Worm (Caenorhabditis elegans) whole organism, L1 larva: ENCODE results near the gene rha-2.
A peak's percentile ranks its signal among the peaks of the same experiment; 100 is the strongest.

Experiments
- C04F5.9 ChIP-seq: sonication (generic microtip); optimal IDR thresholded peaks from 2 replicates; lab custom pipeline; 2016; ENCODE audit warnings: missing genetic modification characterization, missing compliant biosample characterization
- C16A3.4 ChIP-seq: fragments of 150-350 bp; optimal IDR thresholded peaks from 2 replicates; lab custom pipeline; 2014; ENCODE audit warnings: missing biosample characterization, missing genetic modification characterization
- F16B12.6 ChIP-seq: fragments of 150-350 bp; optimal IDR thresholded peaks from 2 replicates; lab custom pipeline; 2014; ENCODE audit warnings: missing biosample characterization, missing genetic modification characterization
- Y116A8C.19 ChIP-seq: sonication (generic microtip); optimal IDR thresholded peaks from 2 replicates; lab custom pipeline; 2016; ENCODE audit warnings: missing compliant biosample characterization, missing genetic modification characterization, borderline replicate concordance
- ceh-8 ChIP-seq: fragments of 200-800 bp; sonication (Bioruptor generic); optimal IDR thresholded peaks from 2 replicates; lab custom pipeline; 2018; ENCODE audit warnings: mild to moderate bottlenecking, missing genetic modification characterization, moderate library complexity, missing compliant biosample characterization
- dpl-1 ChIP-seq, 3 experiments: fragments of 150-350 bp in 2 of 3; sonication (generic microtip) in 1 of 3; optimal IDR thresholded peaks; 2 replicates each; lab custom pipeline; 2014 to 2017; ENCODE audit warnings: missing biosample characterization in 3 of 3, missing genetic modification characterization in 3 of 3, missing genetic modification reagents in 3 of 3
- dsc-1 ChIP-seq: sonication (generic microtip); optimal IDR thresholded peaks from 2 replicates; lab custom pipeline; 2016; ENCODE audit warnings: mild to moderate bottlenecking, missing genetic modification characterization, missing compliant biosample characterization
- efl-1 ChIP-seq, 4 experiments: fragments of 150-350 bp; optimal IDR thresholded peaks in 3 of 4; peaks in 1 of 4; 1 replicate in 1 of 4; 2 replicates in 3 of 4; lab custom pipeline; 2014; ENCODE audit warnings: missing biosample characterization in 2 of 4, missing genetic modification characterization in 2 of 4, missing genetic modification reagents in 2 of 4
- egl-27 ChIP-seq, 2 experiments: fragments of 150-350 bp in 1 of 2; sonication (generic microtip); optimal IDR thresholded peaks; 3 replicates each; lab custom pipeline; 2017 to 2018; ENCODE audit warnings: missing biosample characterization in 2 of 2, missing genetic modification characterization in 2 of 2, missing genetic modification reagents in 2 of 2
- elt-2 ChIP-seq: sonication (generic microtip); optimal IDR thresholded peaks from 2 replicates; lab custom pipeline; 2016; ENCODE audit warnings: missing genetic modification characterization, mild to moderate bottlenecking, inconsistent platforms, missing compliant biosample characterization, missing genetic modification reagents
- elt-3 ChIP-seq, 6 experiments: fragments of 150-350 bp in 1 of 6; sonication (generic microtip); optimal IDR thresholded peaks; 2 replicates each; lab custom pipeline; 2017 to 2018; ENCODE audit warnings: missing biosample characterization in 6 of 6, missing genetic modification characterization in 6 of 6, inconsistent platforms in 1 of 6
- fkh-8 ChIP-seq: sonication (generic microtip); optimal IDR thresholded peaks from 2 replicates; lab custom pipeline; 2016; ENCODE audit warnings: mild to moderate bottlenecking, missing genetic modification characterization, missing compliant biosample characterization
- hlh-17 ChIP-seq: fragments of 200-800 bp; sonication (Bioruptor generic); optimal IDR thresholded peaks from 2 replicates; lab custom pipeline; 2018; ENCODE audit warnings: missing genetic modification characterization, mild to moderate bottlenecking, missing compliant biosample characterization, moderate library complexity, borderline replicate concordance
- jun-1 ChIP-seq: fragments of 150-350 bp; optimal IDR thresholded peaks from 2 replicates; lab custom pipeline; 2014; ENCODE audit warnings: missing biosample characterization, missing genetic modification reagents, missing genetic modification characterization
- lin-14 ChIP-seq: fragments of 200-800 bp; sonication (Bioruptor generic); optimal IDR thresholded peaks from 2 replicates; lab custom pipeline; 2018; ENCODE audit warnings: mild to moderate bottlenecking, missing genetic modification characterization, moderate library complexity, missing compliant biosample characterization
- lin-35 ChIP-seq, 2 experiments: fragments of 150-350 bp; optimal IDR thresholded peaks; 2 replicates each; lab custom pipeline; 2014; ENCODE audit warnings: missing biosample characterization in 2 of 2, missing genetic modification characterization in 2 of 2, missing genetic modification reagents in 2 of 2
- lir-3 ChIP-seq: sonication (generic microtip); optimal IDR thresholded peaks from 2 replicates; lab custom pipeline; 2016; ENCODE audit warnings: mild to moderate bottlenecking, missing genetic modification characterization, moderate library complexity, missing compliant biosample characterization; ENCODE audit not compliant: poor library complexity
- mdl-1 ChIP-seq, 2 experiments: fragments of 150-350 bp; optimal IDR thresholded peaks; 2 replicates each; lab custom pipeline; 2014 to 2017; ENCODE audit warnings: missing biosample characterization in 2 of 2, missing genetic modification characterization in 2 of 2, inconsistent platforms in 1 of 2
- mep-1 ChIP-seq: fragments of 150-350 bp; optimal IDR thresholded peaks from 2 replicates; lab custom pipeline; 2014; ENCODE audit warnings: missing biosample characterization, missing genetic modification characterization
- nhr-11 ChIP-seq: fragments of 150-350 bp; optimal IDR thresholded peaks from 2 replicates; lab custom pipeline; 2014; ENCODE audit warnings: missing biosample characterization, missing genetic modification characterization
- nhr-19 ChIP-seq: fragments of 200-800 bp; sonication (Bioruptor generic); conservative IDR thresholded peaks from 2 replicates; pipeline ENCODE4 v1.3.6; 2022; ENCODE audit warnings: missing genetic modification characterization, missing compliant biosample characterization
- nhr-20 ChIP-seq: sonication (generic microtip); optimal IDR thresholded peaks from 2 replicates; lab custom pipeline; 2016; ENCODE audit warnings: mild to moderate bottlenecking, missing genetic modification characterization, missing compliant biosample characterization
- nhr-71 ChIP-seq: sonication (generic microtip); optimal IDR thresholded peaks from 2 replicates; lab custom pipeline; 2016; ENCODE audit warnings: mild to moderate bottlenecking, missing genetic modification characterization, moderate library complexity, missing compliant biosample characterization
- nhr-85 ChIP-seq: sonication (generic microtip); peaks from one replicate; lab custom pipeline; 2016; ENCODE audit warnings: missing genetic modification characterization, inconsistent platforms, missing compliant biosample characterization
- nhr-90 ChIP-seq: sonication (generic microtip); optimal IDR thresholded peaks from 2 replicates; lab custom pipeline; 2016; ENCODE audit warnings: mild to moderate bottlenecking, missing genetic modification characterization, missing compliant biosample characterization; ENCODE audit not compliant: poor library complexity
- pax-3 ChIP-seq: fragments of 200-800 bp; sonication (Bioruptor generic); optimal IDR thresholded peaks from 2 replicates; lab custom pipeline; 2018; ENCODE audit warnings: mild to moderate bottlenecking, missing genetic modification characterization, moderate library complexity, missing compliant biosample characterization
- snu-23 ChIP-seq: sonication (generic microtip); optimal IDR thresholded peaks from 2 replicates; lab custom pipeline; 2016; ENCODE audit warnings: missing genetic modification characterization, missing compliant biosample characterization
- tbx-2 ChIP-seq: sonication (generic microtip); optimal IDR thresholded peaks from 2 replicates; lab custom pipeline; 2016; ENCODE audit warnings: missing genetic modification characterization, missing compliant biosample characterization
- tlp-1 ChIP-seq: fragments of 150-350 bp; optimal IDR thresholded peaks from 2 replicates; lab custom pipeline; 2014; ENCODE audit warnings: missing biosample characterization, missing genetic modification characterization
- unc-130 ChIP-seq: fragments of 150-350 bp; optimal IDR thresholded peaks from 2 replicates; lab custom pipeline; 2017; ENCODE audit warnings: missing biosample characterization, missing genetic modification characterization, inconsistent platforms
- unc-62 ChIP-seq: fragments of 150-350 bp; optimal IDR thresholded peaks from 2 replicates; lab custom pipeline; 2014; ENCODE audit warnings: missing biosample characterization, missing genetic modification reagents, missing genetic modification characterization
- vab-15 ChIP-seq: sonication (generic microtip); optimal IDR thresholded peaks from 2 replicates; lab custom pipeline; 2017; ENCODE audit warnings: missing genotype, mild to moderate bottlenecking, missing genetic modification characterization, missing compliant biosample characterization
- zag-1 ChIP-seq: fragments of 150-350 bp; optimal IDR thresholded peaks from 2 replicates; lab custom pipeline; 2014; ENCODE audit warnings: missing biosample characterization, missing genetic modification characterization
- zip-4 ChIP-seq: fragments of 200-800 bp; sonication (Bioruptor generic); optimal IDR thresholded peaks from 2 replicates; lab custom pipeline; 2018; ENCODE audit warnings: mild to moderate bottlenecking, missing genetic modification characterization, moderate library complexity, missing compliant biosample characterization

The rha-2 gene

ce11 chrIII:8657676-8658366, 43.5 kb upstream of the rha-2 start:
- no peak for TF ChIP-seq zip-4 (GFP tag; lab: Kevin White, UChicago)
- no peak for TF ChIP-seq dpl-1 (GFP tag; optimal IDR thresholded peaks at IDR 0.05; lab: Kevin White, UChicago)
- no peak for TF ChIP-seq egl-27 (tag; optimal IDR thresholded peaks at IDR 0.05; lab: Kevin White, UChicago)
- no peak for TF ChIP-seq efl-1 (optimal IDR thresholded peaks at IDR 0.05; lab: Kevin White, UChicago)
- TF ChIP-seq efl-1 (GFP tag; optimal IDR thresholded peaks at IDR 0.05 in 1 of 2; lab: Kevin White, UChicago), result peak in 1 of 2 experiments; percentile 92

- peak in 2 of 6 experiments; percentile 26 to 81 for TF ChIP-seq elt-3 (tag; optimal IDR thresholded peaks at IDR 0.05; lab: Kevin White, UChicago)
- peak; percentile 23 for TF ChIP-seq nhr-85 (tag; lab: Kevin White, UChicago)
- no peak for TF ChIP-seq vab-15 (tag; lab: Kevin White, UChicago)
- no peak for TF ChIP-seq efl-1 (optimal IDR thresholded peaks at IDR 0.05; lab: Kevin White, UChicago)
- peak in 1 of 2 experiments; percentile 24 for TF ChIP-seq efl-1 (GFP tag; optimal IDR thresholded peaks at IDR 0.05 in 1 of 2; lab: Kevin White, UChicago)
- TF ChIP-seq zag-1 (tag; lab: Kevin White, UChicago), result no peak
- TF ChIP-seq pax-3 (tag; lab: Kevin White, UChicago), result no peak
- TF ChIP-seq lin-35 (GFP tag; optimal IDR thresholded peaks at IDR 0.05; lab: Kevin White, UChicago), result peak in 1 of 2 experiments; percentile 46
- TF ChIP-seq unc-130 (tag; lab: Kevin White, UChicago), result no peak
- peak; percentile 38 for TF ChIP-seq nhr-71
- TF ChIP-seq elt-2 (tag; lab: Kevin White, UChicago), result peak; percentile 92
- TF ChIP-seq mdl-1 (tag; optimal IDR thresholded peaks at IDR 0.05; lab: Kevin White, UChicago), result peak in 1 of 2 experiments; percentile 23
- peak; percentile 41 for TF ChIP-seq jun-1 (tag; lab: Kevin White, UChicago)
- peak; percentile 35 for TF ChIP-seq lin-14 (GFP tag; lab: Kevin White, UChicago)
- TF ChIP-seq tlp-1 (tag; lab: Kevin White, UChicago), result peak; percentile 78
- TF ChIP-seq C04F5.9, result no peak
- TF ChIP-seq nhr-20 (tag; lab: Kevin White, UChicago), result peak; percentile 34
- peak; percentile 27 for TF ChIP-seq nhr-90
- TF ChIP-seq, all 84 proteins: peak for 12
Observed at ce11 chrIII:8656957-8657356, 42.6 kb upstream of the rha-2 start.

DNA sequence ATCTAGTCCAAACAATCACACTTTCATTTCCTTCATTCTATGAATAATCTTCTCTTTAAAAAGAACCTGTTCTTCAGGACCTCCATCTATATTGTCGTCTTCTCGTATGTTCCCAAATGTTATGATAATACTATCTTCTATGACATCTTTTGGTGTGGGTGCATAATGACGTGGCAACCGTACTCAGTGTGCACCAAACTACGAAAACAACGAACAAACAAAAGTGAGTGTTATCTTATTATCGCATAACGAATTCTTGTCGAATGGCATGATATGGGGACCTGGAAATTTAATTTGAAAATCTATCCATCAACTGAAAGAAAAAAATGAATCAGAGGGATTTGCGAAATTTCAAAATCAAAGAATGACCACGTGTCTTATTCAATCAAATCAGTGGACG, 41.7 kb upstream of the rha-2 start:
- peak; percentile 1 for TF ChIP-seq snu-23 (GFP tag; lab: Kevin White, UChicago)
- TF ChIP-seq nhr-71, result no peak
- TF ChIP-seq nhr-19 (GFP tag; lab: Robert Waterston, UW), result peak; percentile 12; the same call in 1 of the 2 replicates
- TF ChIP-seq nhr-85 (tag; lab: Kevin White, UChicago), result peak; percentile 70
- TF ChIP-seq mep-1 (tag; lab: Kevin White, UChicago), result no peak
- TF ChIP-seq lin-14 (GFP tag; lab: Kevin White, UChicago), result peak; percentile 3
- TF ChIP-seq, all 84 proteins: peak for 4

DNA sequence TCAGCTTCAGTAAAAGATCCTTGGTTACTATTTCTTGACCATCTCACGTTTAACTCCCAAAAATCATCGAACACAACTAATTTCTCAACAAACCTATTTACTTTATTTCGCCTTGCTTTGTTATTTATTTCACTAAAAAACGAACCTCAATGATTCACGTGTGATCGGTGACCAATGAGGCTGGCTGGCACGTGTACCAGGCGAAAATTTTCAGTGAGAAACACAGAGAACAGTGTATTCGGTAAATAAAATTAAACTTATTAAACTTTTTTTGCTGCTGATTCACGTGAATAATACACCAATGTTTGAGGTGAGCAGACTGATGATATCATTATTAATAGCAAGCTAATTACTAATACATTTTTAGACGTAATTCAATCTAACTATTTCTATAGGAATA, 41.0 kb upstream of the rha-2 start:
- TF ChIP-seq nhr-19 (GFP tag; lab: Robert Waterston, UW) (peak; percentile 24; the same call in 1 of the 2 replicates), F16B12.6 (tag; lab: Kevin White, UChicago) (no peak), zip-4 (GFP tag; lab: Kevin White, UChicago) (no peak), nhr-85 (tag; lab: Kevin White, UChicago) (peak; percentile 73), dsc-1 (tag; lab: Kevin White, UChicago) (no peak), lin-14 (GFP tag; lab: Kevin White, UChicago) (peak; percentile 23), nhr-20 (tag; lab: Kevin White, UChicago) (peak; percentile 60), nhr-11 (no peak), mdl-1 (tag; optimal IDR thresholded peaks at IDR 0.05; lab: Kevin White, UChicago) (peak in 1 of 2 experiments; percentile 2), unc-62 (GFP tag; lab: Kevin White, UChicago) (no peak), ceh-8 (GFP tag; lab: Kevin White, UChicago) (peak; percentile 56), Y116A8C.19 (tag; lab: Kevin White, UChicago) (no peak), tbx-2 (tag; lab: Kevin White, UChicago) (peak; percentile 5), C16A3.4 (tag; lab: Kevin White, UChicago) (no peak), hlh-17 (GFP tag; lab: Kevin White, UChicago) (no peak), elt-3 (tag; optimal IDR thresholded peaks at IDR 0.05; lab: Kevin White, UChicago) (peak in 1 of 6 experiments; percentile 38), lir-3 (no peak), pax-3 (tag; lab: Kevin White, UChicago) (no peak), snu-23 (GFP tag; lab: Kevin White, UChicago) (peak; percentile 40), tlp-1 (tag; lab: Kevin White, UChicago) (no peak), dpl-1 (GFP tag; optimal IDR thresholded peaks at IDR 0.05; lab: Kevin White, UChicago) (no peak), nhr-71 (peak; percentile 51), efl-1 (optimal IDR thresholded peaks at IDR 0.05; lab: Kevin White, UChicago) (no peak), efl-1 (GFP tag; optimal IDR thresholded peaks at IDR 0.05 in 1 of 2; lab: Kevin White, UChicago) (peak in 1 of 2 experiments; percentile 22), fkh-8 (no peak), mep-1 (tag; lab: Kevin White, UChicago) (no peak)
